Fruit fly (Drosophila melanogaster) ovary, adult (tissue): ENCODE data around the gene CG3294.

Source experiments
- CG17801 ChIP-seq: fragments of 200-800 bp; optimal IDR thresholded peaks from 2 replicates; lab custom pipeline; 2019; ENCODE audit warnings: missing biosample characterization, mild to moderate bottlenecking, missing genetic modification characterization, moderate library complexity; ENCODE audit not compliant: partially characterized antibody

CG3294 gene

dm6 chr2L:4818056-4818455 lies 23.7 kb downstream of the CG3294 start, which contains the start of gene CG3225:
CG3225 (minus strand) TSS chr2L:4818245.
- TF ChIP-seq CG17801 (GFP tag; lab: Kevin White, UChicago) = no peak

dm6 chr2L:4819995-4820394 lies 25.6 kb downstream of the CG3294 start:
- TF ChIP-seq CG17801 (GFP tag; lab: Kevin White, UChicago) = no peak

- no peak for TF ChIP-seq CG17801 (GFP tag; lab: Kevin White, UChicago)
Measured at dm6 chr2L:4820448-4821318, 26.3 kb downstream of the CG3294 start.

- no peak for TF ChIP-seq CG17801 (GFP tag; lab: Kevin White, UChicago)
Measured at dm6 chr2L:4821319-4821717, 27.0 kb downstream of the CG3294 start.

- TF ChIP-seq CG17801 (GFP tag; lab: Kevin White, UChicago) = no peak
Measured at dm6 chr2L:4821757-4822156, 27.4 kb downstream of the CG3294 start, which contains the start of gene CG15628. CG15628 (plus strand) TSS chr2L:4821774.

- TF ChIP-seq CG17801 (GFP tag; lab: Kevin White, UChicago) = no peak
Measured at dm6 chr2L:4822258-4822657, 27.9 kb downstream of the CG3294 start.

dm6 chr2L:4823797-4824196 lies 29.4 kb downstream of the CG3294 start:
- TF ChIP-seq CG17801 (GFP tag; lab: Kevin White, UChicago) = no peak

dm6 chr2L:4825695-4826094 lies 31.3 kb downstream of the CG3294 start:
- TF ChIP-seq CG17801 (GFP tag; lab: Kevin White, UChicago) = no peak

dm6 chr2L:4829040-4829439 lies 34.7 kb downstream of the CG3294 start:
- no peak for TF ChIP-seq CG17801 (GFP tag; lab: Kevin White, UChicago)

- TF ChIP-seq CG17801 (GFP tag; lab: Kevin White, UChicago) = peak; percentile 28
Measured at dm6 chr2L:4830490-4830889, 36.1 kb downstream of the CG3294 start, which contains the start of gene Fnta. Fnta (minus strand) TSS chr2L:4830693.

dm6 chr2L:4835091-4835689 lies 40.8 kb downstream of the CG3294 start, which contains the start of gene Ir25a:
Ir25a (minus strand) TSS chr2L:4835300.
- no peak for TF ChIP-seq CG17801 (GFP tag; lab: Kevin White, UChicago)

- TF ChIP-seq CG17801 (GFP tag; lab: Kevin White, UChicago) = no peak
Measured at dm6 chr2L:4836193-4836592, 41.8 kb downstream of the CG3294 start.

- peak; percentile 93 for TF ChIP-seq CG17801 (GFP tag; lab: Kevin White, UChicago)
Measured at dm6 chr2L:4837772-4838397, 43.5 kb downstream of the CG3294 start, which contains the start of the genes tank and CG12194. tank (minus strand) TSS chr2L:4837999. CG12194 (plus strand) TSS chr2L:4838347.

- no peak for TF ChIP-seq CG17801 (GFP tag; lab: Kevin White, UChicago)
Measured at dm6 chr2L:4838494-4839320, 44.4 kb downstream of the CG3294 start.
